Fruit fly (Drosophila melanogaster) whole organism, embryonic: ENCODE results near the gene CG14971.

Experiments
- CG10267 ChIP-seq: fragments of 200-800 bp; sonication (Bioruptor generic); optimal IDR thresholded peaks from 2 replicates; lab custom pipeline; 2018; ENCODE audit warnings: missing biosample characterization, mild to moderate bottlenecking, missing genetic modification characterization, moderate library complexity
- CG10979 ChIP-seq: fragments of 200-800 bp; sonication (Bioruptor generic); optimal IDR thresholded peaks from 2 replicates; lab custom pipeline; 2018; ENCODE audit warnings: missing biosample characterization, mild to moderate bottlenecking, missing genetic modification characterization, moderate library complexity
- CG11696 ChIP-seq: fragments of 200-800 bp; sonication (Bioruptor generic); IDR thresholded peaks from 2 replicates; pipeline ENCODE4 v1.3.6; 2022; ENCODE audit warnings: missing biosample characterization, missing genetic modification characterization
- CG13624 ChIP-seq: fragments of 200-800 bp; sonication (Bioruptor generic); optimal IDR thresholded peaks from 2 replicates; lab custom pipeline; 2016; ENCODE audit warnings: missing biosample characterization, missing genetic modification characterization
- CG13894 ChIP-seq: fragments of 200-800 bp; sonication (Bioruptor generic); optimal IDR thresholded peaks from 3 replicates; lab custom pipeline; 2018; ENCODE audit warnings: missing biosample characterization, mild to moderate bottlenecking, missing genetic modification characterization, moderate library complexity
- CG14860 ChIP-seq: fragments of 200-800 bp; sonication (Bioruptor generic); IDR thresholded peaks from 3 replicates; pipeline ENCODE4 v1.3.6; 2022; ENCODE audit warnings: missing biosample characterization, missing genetic modification characterization; ENCODE audit not compliant: partially characterized antibody
- CG15073 ChIP-seq: fragments of 200-800 bp; sonication (Bioruptor generic); optimal IDR thresholded peaks from 2 replicates; lab custom pipeline; 2016; ENCODE audit warnings: missing biosample characterization, missing genetic modification characterization
- CG30403 ChIP-seq: fragments of 200-800 bp; sonication (Bioruptor generic); optimal IDR thresholded peaks from 3 replicates; lab custom pipeline; 2016; ENCODE audit warnings: missing biosample characterization, missing genetic modification characterization
- CG32772 ChIP-seq: fragments of 200-800 bp; sonication (Bioruptor generic); IDR thresholded peaks from 2 replicates; pipeline ENCODE4 v1.3.6; 2022; ENCODE audit warnings: missing biosample characterization, missing genetic modification characterization
- CG4404 ChIP-seq: fragments of 200-800 bp; sonication (Bioruptor generic); IDR thresholded peaks from 2 replicates; pipeline ENCODE4 v1.3.6; 2022; ENCODE audit warnings: missing biosample characterization, missing genetic modification characterization
- CG4424 ChIP-seq: fragments of 200-800 bp; sonication (Bioruptor generic); optimal IDR thresholded peaks from 3 replicates; lab custom pipeline; 2016; ENCODE audit warnings: missing biosample characterization, missing genetic modification characterization
- CG4820 ChIP-seq: fragments of 200-800 bp; sonication (Bioruptor generic); optimal IDR thresholded peaks from 3 replicates; lab custom pipeline; 2016; ENCODE audit warnings: missing biosample characterization, missing genetic modification characterization
- CG6272 ChIP-seq: fragments of 200-800 bp; sonication (Bioruptor generic); IDR thresholded peaks from 2 replicates; pipeline ENCODE4 v1.3.6; 2022; ENCODE audit warnings: missing biosample characterization, missing genetic modification characterization
- CG7928 ChIP-seq: fragments of 200-800 bp; sonication (Bioruptor generic); optimal IDR thresholded peaks from 2 replicates; lab custom pipeline; 2017; ENCODE audit warnings: missing biosample characterization, mild to moderate bottlenecking, missing genetic modification characterization
- CG8281 ChIP-seq: fragments of 200-800 bp; sonication (Bioruptor generic); optimal IDR thresholded peaks from 2 replicates; lab custom pipeline; 2018; ENCODE audit warnings: missing biosample characterization, mild to moderate bottlenecking, missing genetic modification characterization, moderate library complexity
- CG8478 ChIP-seq: fragments of >200 bp; optimal IDR thresholded peaks from 2 replicates; lab custom pipeline; 2018
- CG8944 ChIP-seq: fragments of 200-800 bp; sonication (Bioruptor generic); optimal IDR thresholded peaks from 3 replicates; lab custom pipeline; 2016; ENCODE audit warnings: missing biosample characterization, missing genetic modification characterization
- Chrac-16 ChIP-seq: fragments of 200-800 bp; sonication (Bioruptor generic); optimal IDR thresholded peaks from 3 replicates; lab custom pipeline; 2016; ENCODE audit warnings: missing biosample characterization, missing genetic modification characterization
- Dip3 ChIP-seq: fragments of 200-800 bp; sonication (Bioruptor generic); optimal IDR thresholded peaks from 3 replicates; lab custom pipeline; 2016; ENCODE audit warnings: missing biosample characterization, missing genetic modification characterization
- Dp ChIP-seq: fragments of 200-800 bp; sonication (Bioruptor generic); optimal IDR thresholded peaks from 2 replicates; lab custom pipeline; 2018; ENCODE audit warnings: missing biosample characterization, mild to moderate bottlenecking, missing genetic modification characterization, moderate library complexity
- Ets97D ChIP-seq: fragments of 200-800 bp; sonication (Bioruptor generic); optimal IDR thresholded peaks from 3 replicates; lab custom pipeline; 2016; ENCODE audit warnings: missing biosample characterization, missing genetic modification characterization
- GATAe ChIP-seq: fragments of 200-800 bp; sonication (Bioruptor generic); conservative IDR thresholded peaks from 2 replicates; pipeline ENCODE4 v1.3.6; 2022; ENCODE audit warnings: missing biosample characterization, missing genetic modification characterization
- H2.0 ChIP-seq: fragments of 200-800 bp; sonication (Bioruptor generic); IDR thresholded peaks from 2 replicates; pipeline ENCODE4 v1.3.6; 2022; ENCODE audit warnings: missing biosample characterization, missing genetic modification characterization
- HmgD ChIP-seq: fragments of 200-800 bp; sonication (Bioruptor generic); optimal IDR thresholded peaks from 3 replicates; lab custom pipeline; 2016; ENCODE audit warnings: missing biosample characterization, missing genetic modification characterization
- Hsf ChIP-seq: fragments of 200-800 bp; sonication (Bioruptor generic); optimal IDR thresholded peaks from 3 replicates; lab custom pipeline; 2016; ENCODE audit warnings: missing biosample characterization, missing genetic modification characterization
- Mad ChIP-seq: fragments of 200-800 bp; sonication (Bioruptor generic); optimal IDR thresholded peaks from 2 replicates; lab custom pipeline; 2016; ENCODE audit warnings: missing biosample characterization, missing genetic modification characterization
- Side ChIP-seq: fragments of 200-800 bp; sonication (Bioruptor generic); optimal IDR thresholded peaks from 2 replicates; lab custom pipeline; 2016; ENCODE audit warnings: missing biosample characterization, missing genetic modification characterization
- bbx ChIP-seq: fragments of 200-800 bp; sonication (Bioruptor generic); IDR thresholded peaks from 2 replicates; pipeline ENCODE4 v1.3.6; 2022; ENCODE audit warnings: missing biosample characterization, missing genetic modification characterization; ENCODE audit not compliant: partially characterized antibody
- cad ChIP-seq: fragments of >200 bp; optimal IDR thresholded peaks from 2 replicates; lab custom pipeline; 2017; ENCODE audit warnings: missing biosample characterization, missing genetic modification characterization
- cato ChIP-seq: fragments of 200-800 bp; sonication (Bioruptor generic); optimal IDR thresholded peaks from 2 replicates; lab custom pipeline; 2016; ENCODE audit warnings: missing biosample characterization, missing genetic modification characterization, borderline replicate concordance
- caup ChIP-seq: fragments of 200-800 bp; sonication (Bioruptor generic); optimal IDR thresholded peaks from 3 replicates; lab custom pipeline; 2017; ENCODE audit warnings: missing biosample characterization, mild to moderate bottlenecking, missing genetic modification characterization, moderate library complexity; ENCODE audit not compliant: severe bottlenecking
- crc ChIP-seq: fragments of 200-800 bp; sonication (Bioruptor generic); optimal IDR thresholded peaks from 2 replicates; lab custom pipeline; 2016; ENCODE audit warnings: missing biosample characterization, missing genetic modification characterization
- crp ChIP-seq, 2 experiments: fragments of 200-800 bp; sonication (Bioruptor generic); optimal IDR thresholded peaks; 2 replicates in 1 of 2; 3 replicates in 1 of 2; lab custom pipeline; 2017; ENCODE audit warnings: missing biosample characterization in 2 of 2, missing genetic modification characterization in 2 of 2, mild to moderate bottlenecking in 1 of 2, moderate library complexity in 1 of 2
- da ChIP-seq: fragments of 200-800 bp; sonication (Bioruptor generic); optimal IDR thresholded peaks from 2 replicates; lab custom pipeline; 2016; ENCODE audit warnings: missing biosample characterization, missing genetic modification characterization
- dmrt99B ChIP-seq: fragments of 200-800 bp; sonication (Bioruptor generic); optimal IDR thresholded peaks from 2 replicates; lab custom pipeline; 2018; ENCODE audit warnings: missing biosample characterization, mild to moderate bottlenecking, missing genetic modification characterization, moderate library complexity
- en ChIP-seq: fragments of 200-800 bp; sonication (Bioruptor generic); optimal IDR thresholded peaks from 2 replicates; lab custom pipeline; 2016; ENCODE audit warnings: missing biosample characterization, missing genetic modification characterization
- ftz-f1 ChIP-seq: fragments of 200-800 bp; sonication (Bioruptor generic); optimal IDR thresholded peaks from 2 replicates; lab custom pipeline; 2016; ENCODE audit warnings: missing biosample characterization, missing genetic modification characterization
- fu2 ChIP-seq: fragments of 200-800 bp; sonication (Bioruptor generic); optimal IDR thresholded peaks from 2 replicates; lab custom pipeline; 2016; ENCODE audit warnings: missing biosample characterization, missing genetic modification characterization
- gem ChIP-seq: fragments of 200-800 bp; sonication (Bioruptor generic); optimal IDR thresholded peaks from 2 replicates; lab custom pipeline; 2019; ENCODE audit warnings: missing biosample characterization, mild to moderate bottlenecking, missing genetic modification characterization, moderate library complexity
- lab ChIP-seq: fragments of 200-800 bp; sonication (Bioruptor generic); optimal IDR thresholded peaks from 3 replicates; lab custom pipeline; 2017; ENCODE audit warnings: missing biosample characterization, missing genetic modification characterization, mild to moderate bottlenecking, moderate library complexity, missing genetic modification reagents
- lola ChIP-seq, 3 experiments: fragments of >200 bp in 2 of 3; fragments of 200-800 bp in 1 of 3; sonication (Bioruptor generic) in 1 of 3; optimal IDR thresholded peaks; 2 replicates each; lab custom pipeline; 2017 to 2019; ENCODE audit warnings: missing biosample characterization in 3 of 3, missing genetic modification characterization in 3 of 3, mild to moderate bottlenecking in 1 of 3, moderate library complexity in 1 of 3
- mam ChIP-seq: fragments of 200-800 bp; sonication (Bioruptor generic); optimal IDR thresholded peaks from 3 replicates; lab custom pipeline; 2016; ENCODE audit warnings: missing biosample characterization, missing genetic modification characterization
- mirr ChIP-seq: fragments of 200-800 bp; sonication (Bioruptor generic); optimal IDR thresholded peaks from 3 replicates; lab custom pipeline; 2018; ENCODE audit warnings: missing biosample characterization, mild to moderate bottlenecking, missing genetic modification characterization
- otp ChIP-seq: fragments of 200-800 bp; sonication (Bioruptor generic); IDR thresholded peaks from 3 replicates; pipeline ENCODE4, ENCODE4 v1.3.6; 2022; ENCODE audit warnings: missing biosample characterization, missing genetic modification characterization
- salm ChIP-seq: fragments of 200-800 bp; sonication (Bioruptor generic); optimal IDR thresholded peaks from 2 replicates; lab custom pipeline; 2018; ENCODE audit warnings: missing biosample characterization, mild to moderate bottlenecking, missing genetic modification characterization
- sna ChIP-seq: fragments of 200-800 bp; sonication (Bioruptor generic); IDR thresholded peaks from 2 replicates; pipeline ENCODE4 v1.3.6; 2022; ENCODE audit warnings: missing biosample characterization, missing genetic modification characterization; ENCODE audit not compliant: partially characterized antibody
- ssp ChIP-seq: fragments of 200-800 bp; sonication (Bioruptor generic); IDR thresholded peaks from 2 replicates; pipeline ENCODE4 v1.3.6; 2022; ENCODE audit warnings: missing biosample characterization, missing genetic modification characterization
- stc ChIP-seq: fragments of 200-800 bp; sonication (Bioruptor generic); IDR thresholded peaks from 2 replicates; pipeline ENCODE4 v1.3.6; 2022; ENCODE audit warnings: missing biosample characterization, missing genetic modification characterization
- tap ChIP-seq: fragments of 200-800 bp; optimal IDR thresholded peaks from 3 replicates; lab custom pipeline; 2019; ENCODE audit warnings: missing biosample characterization, mild to moderate bottlenecking, missing genetic modification characterization, moderate library complexity
- unpg ChIP-seq: fragments of 200-800 bp; sonication (Bioruptor generic); optimal IDR thresholded peaks from 3 replicates; lab custom pipeline; 2018; ENCODE audit warnings: missing biosample characterization, mild to moderate bottlenecking, missing genetic modification characterization, moderate library complexity
- zen ChIP-seq: fragments of 200-800 bp; sonication (Bioruptor generic); optimal IDR thresholded peaks from 3 replicates; lab custom pipeline; 2018; ENCODE audit warnings: missing biosample characterization, mild to moderate bottlenecking, missing genetic modification characterization, moderate library complexity

CG14971 gene

dm6 chr3L:3471174-3471573 lies at the start of gene CG14971 (continued):
- TF ChIP-seq CG8281 (no peak), cad (GFP tag; lab: Kevin White, UChicago) (no peak), Dp (peak; percentile 71), sna (GFP tag; lab: Robert Waterston, UW) (peak; percentile 84), GATAe (GFP tag; lab: Robert Waterston, UW) (peak; percentile 31; the same call in 1 of the 2 replicates), CG14860 (peak; percentile 81), dmrt99B (tag; lab: Kevin White, UChicago) (no peak), crc (GFP tag; lab: Kevin White, UChicago) (peak; percentile 23), Dip3 (GFP tag; lab: Kevin White, UChicago) (peak; percentile 39), da (GFP tag; lab: Kevin White, UChicago) (no peak), ssp (GFP tag; lab: Robert Waterston, UW) (peak; percentile 62), CG13624 (peak; percentile 56), stc (no peak), CG30403 (no peak), CG4820 (GFP tag; lab: Kevin White, UChicago) (no peak), tap (tag; lab: Kevin White, UChicago) (no peak), fu2 (GFP tag; lab: Kevin White, UChicago) (peak; percentile 38), salm (tag; lab: Kevin White, UChicago) (no peak), Side (GFP tag; lab: Kevin White, UChicago) (peak; percentile 31), crp (GFP tag; optimal IDR thresholded peaks at IDR 0.05; lab: Kevin White, UChicago) (peak in 1 of 2 experiments; percentile 38), caup (GFP tag; lab: Kevin White, UChicago) (peak; percentile 31), CG4404 (GFP tag; lab: Robert Waterston, UW) (no peak), unpg (GFP tag; lab: Kevin White, UChicago) (no peak), CG11696 (no peak), CG13894 (tag; lab: Kevin White, UChicago) (no peak), lola (GFP tag; optimal IDR thresholded peaks at IDR 0.05; lab: Kevin White, UChicago) (no peak), CG8944 (GFP tag; lab: Kevin White, UChicago) (peak; percentile 45), CG6272 (GFP tag; lab: Robert Waterston, UW) (no peak), Chrac-16 (GFP tag; lab: Kevin White, UChicago) (peak; percentile 4), CG32772 (GFP tag; lab: Robert Waterston, UW) (no peak), cato (GFP tag; lab: Kevin White, UChicago) (no peak), lab (GFP tag; lab: Kevin White, UChicago) (peak; percentile 56), otp (GFP tag; lab: Robert Waterston, UW) (no peak), Hsf (GFP tag; lab: Kevin White, UChicago) (peak; percentile 22), CG7928 (GFP tag; lab: Kevin White, UChicago) (peak; percentile 46), CG4424 (GFP tag; lab: Kevin White, UChicago) (no peak), gem (tag; lab: Kevin White, UChicago) (no peak), mam (GFP tag; lab: Kevin White, UChicago) (peak; percentile 67), zen (peak; percentile 75), CG8478 (lab: Kevin White, UChicago) (no peak), CG10267 (tag; lab: Kevin White, UChicago) (peak; percentile 23), bbx (GFP tag; lab: Robert Waterston, UW) (peak; percentile 91), Ets97D (GFP tag; lab: Kevin White, UChicago) (peak; percentile 67), ftz-f1 (GFP tag; lab: Kevin White, UChicago) (peak; percentile 9), H2.0 (GFP tag; lab: Robert Waterston, UW) (0 out of 2 replicates have a peak, but pooled peaks have one; percentile 36), Mad (peak; percentile 44), CG10979 (tag; lab: Kevin White, UChicago) (peak; percentile 18), en (GFP tag; lab: Kevin White, UChicago) (no peak), HmgD (GFP tag; lab: Kevin White, UChicago) (peak; percentile 49), CG15073 (GFP tag; lab: Kevin White, UChicago) (no peak), mirr (GFP tag; lab: Kevin White, UChicago) (peak; percentile 35)
